Fruit fly (Drosophila melanogaster) whole organism, wandering third instar larva: Measurements from ENCODE around the gene Ror.
A peak's percentile ranks its signal among the peaks of the same experiment; 100 is the strongest.

ENCODE experiments used
- Abd-B ChIP-seq: fragments of >200 bp; optimal IDR thresholded peaks from 2 replicates; lab custom pipeline; 2017; ENCODE audit warnings: missing biosample characterization, missing genetic modification characterization
- CG32264 ChIP-seq: fragments of 200-800 bp; sonication (Bioruptor generic); optimal IDR thresholded peaks from 2 replicates; lab custom pipeline; 2016; ENCODE audit warnings: missing biosample characterization, missing genetic modification characterization
- CG9705 ChIP-seq: fragments of 200-800 bp; sonication (Bioruptor generic); optimal IDR thresholded peaks from 2 replicates; lab custom pipeline; 2018; ENCODE audit warnings: missing biosample characterization, mild to moderate bottlenecking, missing genetic modification characterization
- GATAd ChIP-seq: sonication (Bioruptor generic); optimal IDR thresholded peaks from 2 replicates; lab custom pipeline; 2016; ENCODE audit warnings: missing biosample characterization, missing genetic modification characterization
- HLH106 ChIP-seq: fragments of 200-800 bp; optimal IDR thresholded peaks from 3 replicates; lab custom pipeline; 2019; ENCODE audit warnings: missing biosample characterization, mild to moderate bottlenecking, missing genetic modification characterization, moderate library complexity
- Hnf4 ChIP-seq: fragments of 200-800 bp; sonication (Bioruptor generic); optimal IDR thresholded peaks from 2 replicates; lab custom pipeline; 2016; ENCODE audit warnings: missing biosample characterization, mild to moderate bottlenecking, missing genetic modification characterization
- Hr78 ChIP-seq: fragments of >200 bp; optimal IDR thresholded peaks from 2 replicates; lab custom pipeline; 2017; ENCODE audit warnings: missing biosample characterization, missing genetic modification characterization
- Hr83 ChIP-seq: fragments of 200-300 bp; sonication (Bioruptor generic); optimal IDR thresholded peaks from 2 replicates; lab custom pipeline; 2016; ENCODE audit warnings: missing biosample characterization, mild to moderate bottlenecking, missing genetic modification characterization, moderate library complexity; ENCODE audit not compliant: poor library complexity, severe bottlenecking
- Jra ChIP-seq: sonication (Bioruptor generic); optimal IDR thresholded peaks from 2 replicates; lab custom pipeline; 2016; ENCODE audit warnings: missing biosample characterization, missing genetic modification characterization
- Mio ChIP-seq: sonication (Bioruptor generic); optimal IDR thresholded peaks from 2 replicates; lab custom pipeline; 2016; ENCODE audit warnings: missing biosample characterization, missing genetic modification characterization
- Myc ChIP-seq: fragments of >200 bp; optimal IDR thresholded peaks from 2 replicates; lab custom pipeline; 2017
- OdsH ChIP-seq: fragments of 200-800 bp; sonication (Bioruptor generic); optimal IDR thresholded peaks from 2 replicates; lab custom pipeline; 2016; ENCODE audit warnings: missing biosample characterization, mild to moderate bottlenecking, missing genetic modification characterization
- Rel ChIP-seq, 2 experiments: fragments of 200-800 bp; sonication (Bioruptor generic) in 1 of 2; optimal IDR thresholded peaks; 2 replicates in 1 of 2; 3 replicates in 1 of 2; lab custom pipeline; 2016 to 2019; ENCODE audit warnings: mild to moderate bottlenecking in 2 of 2, missing biosample characterization in 2 of 2, missing genetic modification characterization in 2 of 2, moderate library complexity in 1 of 2
- Sp1 ChIP-seq: fragments of 200-800 bp; sonication (Bioruptor generic); optimal IDR thresholded peaks from 3 replicates; lab custom pipeline; 2019; ENCODE audit warnings: missing biosample characterization, mild to moderate bottlenecking, missing genetic modification characterization, moderate library complexity
- Vsx2 ChIP-seq: fragments of 200-300, 225-300 bp; sonication (Bioruptor generic); optimal IDR thresholded peaks from 2 replicates; lab custom pipeline; 2018; ENCODE audit warnings: missing biosample characterization, missing genetic modification characterization; ENCODE audit not compliant: partially characterized antibody
- br ChIP-seq: fragments of 200-800 bp; sonication (Bioruptor generic); optimal IDR thresholded peaks from 2 replicates; lab custom pipeline; 2016; ENCODE audit warnings: missing biosample characterization, missing genetic modification characterization
- brk ChIP-seq: fragments of 200-800 bp; sonication (Bioruptor generic); optimal IDR thresholded peaks from 2 replicates; lab custom pipeline; 2016; ENCODE audit warnings: missing biosample characterization, mild to moderate bottlenecking, missing genetic modification characterization
- dmrt93B ChIP-seq: fragments of 200-800 bp; sonication (Bioruptor generic); optimal IDR thresholded peaks from 2 replicates; lab custom pipeline; 2018; ENCODE audit warnings: missing biosample characterization, mild to moderate bottlenecking, missing genetic modification characterization
- dsf ChIP-seq: sonication (Bioruptor generic); optimal IDR thresholded peaks from 2 replicates; lab custom pipeline; 2016; ENCODE audit warnings: missing biosample characterization, missing genetic modification characterization, borderline replicate concordance
- ey ChIP-seq: fragments of 200-800 bp; sonication (Bioruptor generic); optimal IDR thresholded peaks from 2 replicates; lab custom pipeline; 2016; ENCODE audit warnings: missing biosample characterization, missing genetic modification characterization
- foxo ChIP-seq, 2 experiments: fragments of 200-800 bp; sonication (Bioruptor generic); optimal IDR thresholded peaks; 2 replicates in 1 of 2; 3 replicates in 1 of 2; lab custom pipeline; 2016 to 2017; ENCODE audit warnings: missing biosample characterization in 2 of 2, missing genetic modification characterization in 2 of 2
- jim ChIP-seq: fragments of 175-275, 200-325 bp; sonication (Bioruptor generic); optimal IDR thresholded peaks from 2 replicates; lab custom pipeline; 2016; ENCODE audit warnings: missing biosample characterization, mild to moderate bottlenecking, missing genetic modification characterization
- lola ChIP-seq: fragments of >200 bp; optimal IDR thresholded peaks from 2 replicates; lab custom pipeline; 2017; ENCODE audit warnings: missing biosample characterization, missing genetic modification characterization
- pan ChIP-seq: fragments of >200 bp; optimal IDR thresholded peaks from 2 replicates; lab custom pipeline; 2017
- rgr ChIP-seq: fragments of 200-800 bp; sonication (Bioruptor generic); optimal IDR thresholded peaks from 3 replicates; lab custom pipeline; 2016; ENCODE audit warnings: missing biosample characterization, mild to moderate bottlenecking, missing genetic modification characterization
- sage ChIP-seq: fragments of 200-800 bp; sonication (Bioruptor generic); optimal IDR thresholded peaks from 2 replicates; lab custom pipeline; 2016; ENCODE audit warnings: missing biosample characterization, mild to moderate bottlenecking, missing genetic modification characterization
- sv ChIP-seq: fragments of 200-800 bp; sonication (Bioruptor generic); optimal IDR thresholded peaks from 3 replicates; lab custom pipeline; 2016; ENCODE audit warnings: missing biosample characterization, missing genetic modification characterization
- tai ChIP-seq: sonication (Bioruptor generic); optimal IDR thresholded peaks from 2 replicates; lab custom pipeline; 2016; ENCODE audit warnings: missing biosample characterization, missing genetic modification characterization
- usp ChIP-seq: fragments of >200 bp; optimal IDR thresholded peaks from 2 replicates; lab custom pipeline; 2017; ENCODE audit warnings: missing biosample characterization, missing genetic modification characterization
- woc ChIP-seq: sonication (Bioruptor generic); optimal IDR thresholded peaks from 2 replicates; lab custom pipeline; 2016; ENCODE audit warnings: missing biosample characterization, mild to moderate bottlenecking, missing genetic modification characterization

The Ror gene

DNA sequence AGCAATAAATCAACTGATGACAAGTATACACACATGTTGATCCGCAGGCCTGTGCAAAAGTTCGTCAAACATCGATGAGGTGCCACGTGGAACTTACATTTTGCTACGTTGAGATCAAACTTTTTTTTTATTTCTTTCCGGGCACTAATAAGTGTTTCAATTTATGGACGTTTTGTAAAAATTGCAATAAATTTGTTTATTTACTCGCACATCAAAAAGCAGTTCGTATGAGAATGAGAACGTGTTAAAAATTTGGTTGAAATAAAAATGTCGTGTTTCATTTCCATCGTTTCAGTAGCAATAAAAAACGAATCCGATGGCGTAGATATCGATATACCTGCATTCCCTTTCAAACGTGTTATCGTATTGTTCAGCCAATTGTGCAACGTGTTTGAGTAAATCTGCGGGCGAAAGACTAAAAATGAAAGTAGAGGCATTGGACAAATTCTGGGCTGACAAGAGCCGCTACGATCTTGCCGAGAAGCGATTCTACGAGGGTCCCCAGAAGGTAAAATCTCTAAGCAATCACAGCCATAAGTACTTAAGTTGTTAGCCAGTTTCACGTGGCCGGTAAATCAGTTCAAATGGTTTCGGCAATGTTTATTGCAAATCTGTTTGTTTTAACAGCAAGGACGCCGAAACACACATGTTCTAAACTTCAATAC, 19.4 kb upstream of the Ror start, which contains the start of gene eEF1delta:
TSS of gene eEF1delta (plus strand) at position 356 of the 665 bp plus-strand sequence.
- TF ChIP-seq woc (GFP tag; lab: Kevin White, UChicago) (peak; percentile 57), ey (no peak)

DNA sequence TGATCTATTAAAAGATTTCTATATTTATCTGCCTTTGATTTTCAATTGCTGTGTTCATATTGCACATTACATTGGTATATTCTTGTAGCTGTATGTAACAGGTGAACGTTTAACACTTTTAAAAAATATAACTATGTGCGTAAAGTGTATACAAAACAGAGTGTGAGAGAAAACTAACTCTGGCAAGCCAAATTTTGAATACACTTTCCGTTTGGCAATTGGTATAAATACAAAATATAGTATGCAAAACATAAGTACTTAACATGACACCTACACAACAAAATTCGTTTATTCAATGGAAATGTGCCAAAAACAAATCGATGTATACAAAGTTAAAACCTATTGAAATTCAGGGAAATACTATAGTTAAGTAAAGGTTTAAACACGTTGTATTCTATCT, 18.8 kb upstream of the Ror start:
- TF ChIP-seq Hr83 (no peak), Jra (GFP tag; lab: Kevin White, UChicago) (no peak), usp (GFP tag; lab: Kevin White, UChicago) (no peak), ey (no peak), sv (no peak), CG32264 (GFP tag; lab: Kevin White, UChicago) (no peak), jim (GFP tag; lab: Kevin White, UChicago) (no peak), rgr (GFP tag; lab: Kevin White, UChicago) (no peak), OdsH (GFP tag; lab: Kevin White, UChicago) (no peak), CG9705 (GFP tag; lab: Kevin White, UChicago) (no peak), HLH106 (tag; lab: Kevin White, UChicago) (no peak), Hr78 (GFP tag; lab: Kevin White, UChicago) (no peak)

DNA sequence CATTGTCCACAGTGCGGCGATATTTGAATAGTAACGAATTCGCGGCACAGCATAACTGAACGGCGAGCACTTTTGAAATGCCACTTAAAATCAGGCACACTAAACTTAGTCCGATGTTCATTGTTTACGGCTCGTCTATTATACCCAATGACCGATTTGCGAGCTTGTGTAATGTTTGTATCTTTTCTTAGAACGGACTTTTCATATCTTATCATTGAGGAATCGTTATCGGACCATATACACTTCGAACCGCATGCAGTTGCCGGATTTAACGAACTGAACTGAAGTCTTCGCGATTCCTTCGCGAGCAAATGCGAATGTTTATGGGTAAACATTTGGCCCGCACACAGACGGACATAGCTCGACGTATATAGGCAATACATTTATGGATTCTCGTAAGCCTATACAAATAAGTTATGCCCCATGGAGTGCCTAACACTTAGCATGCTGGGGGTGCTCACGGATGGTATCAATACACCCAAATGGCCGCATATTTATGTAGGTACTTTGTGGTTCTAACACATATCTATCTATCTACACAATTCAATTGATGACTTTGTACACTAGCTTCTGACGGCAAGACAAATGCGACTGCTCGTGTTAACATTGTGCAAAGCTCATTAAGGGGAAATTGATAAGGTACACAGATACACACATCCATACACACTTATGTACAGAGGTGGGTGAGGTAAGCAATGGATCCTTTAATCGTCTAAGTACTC, 13.8 kb upstream of the Ror start, which contains the start of gene mthl15:
TSS of gene mthl15 (minus strand) at position 593 of the 722 bp plus-strand sequence.
- TF ChIP-seq Vsx2 (GFP tag; lab: Kevin White, UChicago): no peak
- TF ChIP-seq Hr83: no peak
- no peak for TF ChIP-seq lola (GFP tag; lab: Kevin White, UChicago)
- no peak for TF ChIP-seq br (GFP tag; lab: Kevin White, UChicago)
- TF ChIP-seq rgr (GFP tag; lab: Kevin White, UChicago): no peak
- no peak for TF ChIP-seq sage (GFP tag; lab: Kevin White, UChicago)
- TF ChIP-seq pan (lab: Kevin White, UChicago): no peak
- no peak for TF ChIP-seq OdsH (GFP tag; lab: Kevin White, UChicago)
- TF ChIP-seq sv: no peak
- TF ChIP-seq HLH106 (tag; lab: Kevin White, UChicago): no peak
- no peak for TF ChIP-seq ey
- no peak for TF ChIP-seq GATAd (GFP tag; lab: Kevin White, UChicago)
- no peak for TF ChIP-seq usp (GFP tag; lab: Kevin White, UChicago)
- no peak for TF ChIP-seq Mio (GFP tag; lab: Kevin White, UChicago)
- TF ChIP-seq dmrt93B (GFP tag; lab: Kevin White, UChicago): no peak

DNA sequence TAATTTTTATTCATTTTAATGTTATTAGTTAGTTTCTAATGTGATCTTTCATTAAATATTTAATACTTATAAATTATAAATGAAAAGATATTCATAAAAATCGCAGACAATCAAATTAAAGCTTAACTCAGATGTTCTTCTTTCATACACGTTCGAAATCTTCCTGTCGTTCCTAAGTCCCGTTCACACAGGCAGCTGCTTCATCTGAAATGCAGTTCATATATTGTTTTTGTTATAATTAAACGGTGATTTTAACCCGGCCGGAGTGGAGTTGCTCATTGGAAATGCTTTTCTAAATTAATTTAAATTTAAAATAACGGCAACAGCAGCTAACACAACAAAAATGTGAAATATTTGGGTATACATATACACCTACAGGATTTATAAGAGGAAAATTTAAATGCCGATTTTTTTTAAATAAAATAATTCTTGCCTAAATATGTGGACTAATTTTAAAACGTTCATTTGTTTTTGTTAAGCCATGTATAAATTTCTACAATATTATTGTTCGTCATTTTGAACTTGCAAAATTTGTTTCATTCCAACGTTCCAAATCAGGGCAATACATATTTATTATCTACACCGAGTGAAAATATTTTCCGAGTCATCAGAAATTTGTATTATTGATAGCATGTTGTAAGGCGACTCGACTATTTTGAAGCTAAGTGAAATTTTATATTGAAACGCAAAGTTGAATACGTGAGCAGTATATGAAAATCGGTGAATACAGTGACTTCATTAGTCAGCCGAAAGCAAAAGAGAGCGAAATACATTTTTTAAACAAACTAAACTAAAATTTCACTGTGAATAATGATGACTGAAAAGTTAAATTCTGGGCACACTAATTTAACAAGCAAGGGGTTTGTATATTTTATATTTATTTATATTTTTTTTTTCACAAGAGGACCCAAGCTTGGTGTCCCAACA, 12.7 kb upstream of the Ror start, which contains the start of gene me31B:
TSS of gene me31B (plus strand) at position 616 of the 927 bp plus-strand sequence.
- TF ChIP-seq brk (GFP tag; lab: Kevin White, UChicago) (no peak), woc (GFP tag; lab: Kevin White, UChicago) (peak; percentile 76), Mio (GFP tag; lab: Kevin White, UChicago) (no peak), Hr83 (no peak), Hnf4 (GFP tag; lab: Kevin White, UChicago) (peak; percentile 1), Myc (no peak), dsf (GFP tag; lab: Kevin White, UChicago) (no peak), foxo (GFP tag; optimal IDR thresholded peaks at IDR 0.05; lab: Kevin White, UChicago) (no peak)

DNA sequence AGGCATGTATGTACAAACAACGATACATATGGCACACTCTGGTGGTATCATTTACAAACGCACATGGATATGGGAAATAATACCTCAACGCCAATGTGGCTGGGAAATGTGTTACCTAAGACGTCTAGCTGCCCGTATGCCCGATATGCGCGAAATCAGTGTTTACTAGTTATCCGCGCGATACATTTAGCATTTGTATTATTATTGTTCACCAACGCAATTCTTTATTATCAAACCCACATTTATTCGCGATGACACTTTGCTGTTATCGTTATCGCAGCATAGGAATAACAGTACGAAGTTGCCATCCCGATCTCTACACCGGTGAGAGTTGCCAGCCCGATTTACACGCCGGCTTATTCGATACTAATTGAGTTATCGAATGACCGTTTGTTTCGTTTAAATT, 4.9 kb upstream of the Ror start, which contains the start of gene chico:
TSS of gene chico (minus strand) at position 294 of the 406 bp plus-strand sequence.
- TF ChIP-seq dmrt93B (GFP tag; lab: Kevin White, UChicago) (no peak), Abd-B (no peak), foxo (GFP tag; optimal IDR thresholded peaks at IDR 0.05; lab: Kevin White, UChicago) (no peak), dsf (GFP tag; lab: Kevin White, UChicago) (no peak), jim (GFP tag; lab: Kevin White, UChicago) (no peak), Jra (GFP tag; lab: Kevin White, UChicago) (peak; percentile 22), ey (no peak), Mio (GFP tag; lab: Kevin White, UChicago) (no peak), Myc (peak; percentile 38), Hr83 (peak; percentile 4), usp (GFP tag; lab: Kevin White, UChicago) (no peak), Rel (GFP tag; optimal IDR thresholded peaks at IDR 0.05; lab: Kevin White, UChicago) (no peak), Rel (tag; optimal IDR thresholded peaks at IDR 0.05; lab: Kevin White, UChicago) (peak; percentile 18), sv (no peak), tai (GFP tag; lab: Kevin White, UChicago) (no peak), HLH106 (tag; lab: Kevin White, UChicago) (no peak), Sp1 (no peak), sage (GFP tag; lab: Kevin White, UChicago) (no peak), lola (GFP tag; lab: Kevin White, UChicago) (no peak)
